Worm (Caenorhabditis elegans) whole organism, L2 larva: Measurements from ENCODE around the gene fbxa-36.

Experiments
- C34F6.9 ChIP-seq: fragments of 150-350 bp; optimal IDR thresholded peaks from 2 replicates; lab custom pipeline; 2014; ENCODE audit warnings: missing biosample characterization, missing genetic modification characterization
- F13H6.1 ChIP-seq: sonication (generic microtip); optimal IDR thresholded peaks from 2 replicates; lab custom pipeline; 2016; ENCODE audit warnings: missing genetic modification characterization, missing compliant biosample characterization
- Y55F3AM.14 ChIP-seq: fragments of 200-800 bp; sonication (Bioruptor generic); optimal IDR thresholded peaks from 2 replicates; lab custom pipeline; 2018; ENCODE audit warnings: mild to moderate bottlenecking, missing genetic modification characterization, missing compliant biosample characterization
- aly-2 ChIP-seq: fragments of 150-350 bp; optimal IDR thresholded peaks from 2 replicates; lab custom pipeline; 2014; ENCODE audit warnings: missing biosample characterization, missing genetic modification characterization
- ama-1 ChIP-seq: fragments of 150-350 bp; optimal IDR thresholded peaks from 2 replicates; lab custom pipeline; 2018; ENCODE audit warnings: inconsistent platforms
- blmp-1 ChIP-seq: sonication (generic microtip); optimal IDR thresholded peaks from 2 replicates; lab custom pipeline; 2017; ENCODE audit warnings: missing genetic modification characterization, mild to moderate bottlenecking, missing compliant biosample characterization, antibody characterized with exemption, moderate library complexity; ENCODE audit not compliant: insufficient read depth
- ceh-82 ChIP-seq: fragments of 150-350 bp; optimal IDR thresholded peaks from 2 replicates; lab custom pipeline; 2014; ENCODE audit warnings: missing biosample characterization, missing genetic modification characterization
- egl-27 ChIP-seq: sonication (generic microtip); optimal IDR thresholded peaks from 3 replicates; lab custom pipeline; 2017; ENCODE audit warnings: missing biosample characterization, missing genetic modification reagents, missing genetic modification characterization
- elt-1 ChIP-seq: fragments of 150-350 bp; optimal IDR thresholded peaks from 2 replicates; lab custom pipeline; 2014; ENCODE audit warnings: missing biosample characterization, missing genetic modification characterization
- elt-3 ChIP-seq: sonication (generic microtip); optimal IDR thresholded peaks from 2 replicates; lab custom pipeline; 2017; ENCODE audit warnings: missing biosample characterization, missing genetic modification characterization
- fos-1 ChIP-seq: fragments of 150-350 bp; optimal IDR thresholded peaks from 2 replicates; lab custom pipeline; 2014; ENCODE audit warnings: missing biosample characterization, missing genetic modification characterization
- gmeb-1 ChIP-seq: fragments of 150-350 bp; optimal IDR thresholded peaks from 2 replicates; lab custom pipeline; 2014; ENCODE audit warnings: missing biosample characterization, missing genetic modification characterization
- mbf-1 ChIP-seq: sonication (generic microtip); optimal IDR thresholded peaks from 2 replicates; lab custom pipeline; 2017; ENCODE audit warnings: missing biosample characterization, missing genetic modification characterization
- mdl-1 ChIP-seq, 2 experiments: fragments of 150-350 bp in 1 of 2; sonication (generic microtip) in 1 of 2; optimal IDR thresholded peaks; 2 replicates each; lab custom pipeline; 2017; ENCODE audit warnings: missing biosample characterization in 2 of 2, missing genetic modification characterization in 2 of 2
- nhr-10 ChIP-seq: sonication (generic microtip); optimal IDR thresholded peaks from 2 replicates; lab custom pipeline; 2017; ENCODE audit warnings: missing biosample characterization, missing genetic modification characterization
- nhr-11 ChIP-seq: fragments of 150-350 bp; optimal IDR thresholded peaks from 2 replicates; lab custom pipeline; 2014; ENCODE audit warnings: missing biosample characterization, missing genetic modification characterization
- nhr-12 ChIP-seq: fragments of 150-350 bp; optimal IDR thresholded peaks from 2 replicates; lab custom pipeline; 2014; ENCODE audit warnings: missing biosample characterization, missing genetic modification characterization
- nhr-129 ChIP-seq: fragments of 150-350 bp; optimal IDR thresholded peaks from 2 replicates; lab custom pipeline; 2014; ENCODE audit warnings: missing biosample characterization, missing genetic modification characterization
- nhr-237 ChIP-seq: fragments of 150-350 bp; optimal IDR thresholded peaks from 2 replicates; lab custom pipeline; 2014; ENCODE audit warnings: missing biosample characterization, missing genetic modification characterization
- nhr-6 ChIP-seq: fragments of 150-350 bp; optimal IDR thresholded peaks from 2 replicates; lab custom pipeline; 2014; ENCODE audit warnings: missing biosample characterization, missing genetic modification characterization
- nhr-77 ChIP-seq: fragments of 150-350 bp; optimal IDR thresholded peaks from 2 replicates; lab custom pipeline; 2014; ENCODE audit warnings: missing biosample characterization, missing genetic modification characterization
- peb-1 ChIP-seq: fragments of 150-350 bp; optimal IDR thresholded peaks from 2 replicates; lab custom pipeline; 2014; ENCODE audit warnings: missing biosample characterization, missing genetic modification characterization
- sem-4 ChIP-seq: fragments of 150-350 bp; optimal IDR thresholded peaks from 2 replicates; lab custom pipeline; 2014; ENCODE audit warnings: missing biosample characterization, missing genetic modification reagents, missing genetic modification characterization
- skn-1 ChIP-seq: sonication (generic microtip); optimal IDR thresholded peaks from 2 replicates; lab custom pipeline; 2017; ENCODE audit warnings: missing biosample characterization, missing genetic modification characterization
- sma-3 ChIP-seq: sonication (generic microtip); optimal IDR thresholded peaks from 2 replicates; lab custom pipeline; 2016; ENCODE audit warnings: missing genetic modification reagents, missing genetic modification characterization, missing compliant biosample characterization
- sma-9 ChIP-seq, 2 experiments: fragments of 150-350 bp in 1 of 2; sonication (generic microtip) in 1 of 2; optimal IDR thresholded peaks; 2 replicates each; lab custom pipeline; 2014 to 2016; ENCODE audit warnings: missing genetic modification characterization in 2 of 2, mild to moderate bottlenecking in 1 of 2, missing biosample characterization in 1 of 2, missing compliant biosample characterization in 1 of 2, missing genetic modification reagents in 1 of 2, moderate library complexity in 1 of 2
- unc-39 ChIP-seq: fragments of 150-350 bp; optimal IDR thresholded peaks from 2 replicates; lab custom pipeline; 2014; ENCODE audit warnings: missing biosample characterization, missing genetic modification characterization
- unc-55 ChIP-seq: fragments of 150-350 bp; sonication (generic microtip); optimal IDR thresholded peaks from 3 replicates; lab custom pipeline; 2014; ENCODE audit warnings: missing biosample characterization, missing genetic modification reagents, missing genetic modification characterization
- unc-62 ChIP-seq: fragments of 150-350 bp; optimal IDR thresholded peaks from 2 replicates; lab custom pipeline; 2014; ENCODE audit warnings: missing biosample characterization, missing genetic modification reagents, missing genetic modification characterization
- ztf-1 ChIP-seq: fragments of 200-800 bp; sonication (Bioruptor generic); conservative IDR thresholded peaks from 2 replicates; pipeline ENCODE4 v1.3.6; 2022; ENCODE audit warnings: missing genetic modification characterization, missing compliant biosample characterization
- ztf-11 ChIP-seq: sonication (generic microtip); optimal IDR thresholded peaks from 2 replicates; lab custom pipeline; 2017; ENCODE audit warnings: missing biosample characterization, missing genetic modification characterization

The fbxa-36 gene

ce11 chrIII:1315038-1315437 lies 22.0 kb upstream of the fbxa-36 start, which contains the start of the genes fbxa-80 and fbxa-19:
TSS of gene fbxa-80 (minus strand) at chrIII:1315210.
TSS of gene fbxa-19 (plus strand) at chrIII:1315401.
- no peak for TF ChIP-seq elt-1 (tag; lab: Kevin White, UChicago)
- peak; percentile 78 for TF ChIP-seq fos-1
- TF ChIP-seq, all 48 proteins: peak for 1

ce11 chrIII:1314283-1314682 lies 21.2 kb upstream of the fbxa-36 start:
- TF ChIP-seq aly-2 (tag; lab: Kevin White, UChicago) (no peak), unc-62 (GFP tag; lab: Kevin White, UChicago) (no peak), mbf-1 (tag; lab: Kevin White, UChicago) (no peak), gmeb-1 (tag; lab: Kevin White, UChicago) (no peak), Y55F3AM.14 (GFP tag; lab: Kevin White, UChicago) (no peak), nhr-10 (no peak), ama-1 (lab: Kevin White, UChicago) (no peak), peb-1 (tag; lab: Kevin White, UChicago) (no peak), blmp-1 (tag; lab: Kevin White, UChicago) (no peak), F13H6.1 (no peak), unc-39 (tag; lab: Kevin White, UChicago) (no peak), mdl-1 (tag; optimal IDR thresholded peaks at IDR 0.05; lab: Kevin White, UChicago) (no peak), nhr-11 (no peak), C34F6.9 (tag; lab: Kevin White, UChicago) (no peak), ztf-1 (GFP tag; lab: Robert Waterston, UW) (no peak), ztf-11 (tag; lab: Kevin White, UChicago) (no peak), sma-3 (GFP tag; lab: Kevin White, UChicago) (no peak), nhr-77 (no peak), nhr-6 (tag; lab: Kevin White, UChicago) (no peak)

- TF ChIP-seq nhr-6 (tag; lab: Kevin White, UChicago) (no peak), fos-1 (no peak), skn-1 (tag; lab: Kevin White, UChicago) (no peak), unc-55 (no peak), nhr-10 (no peak), peb-1 (tag; lab: Kevin White, UChicago) (no peak)
These were observed 18.3 kb upstream of the fbxa-36 start for ce11 chrIII:1311367-1311766.

ce11 chrIII:1308887-1309286 lies 15.9 kb upstream of the fbxa-36 start, which contains the start of gene Y82E9BL.12:
TSS of gene Y82E9BL.12 (plus strand) at chrIII:1309187.
- TF ChIP-seq nhr-6 (tag; lab: Kevin White, UChicago): no peak
- TF ChIP-seq unc-55: no peak

ce11 chrIII:1308209-1308608 lies 15.2 kb upstream of the fbxa-36 start, which contains the start of gene fbxa-79:
TSS of gene fbxa-79 (minus strand) at chrIII:1308294.
- no peak for TF ChIP-seq nhr-12 (tag; lab: Kevin White, UChicago)
- TF ChIP-seq gmeb-1 (tag; lab: Kevin White, UChicago): no peak
- TF ChIP-seq sma-9 (GFP tag; optimal IDR thresholded peaks at IDR 0.05; lab: Kevin White, UChicago): peak; percentile 13
- no peak for TF ChIP-seq sma-9 (tag; optimal IDR thresholded peaks at IDR 0.05; lab: Kevin White, UChicago)
- peak; percentile 66 for TF ChIP-seq fos-1
- TF ChIP-seq nhr-129: peak; percentile 80
- peak; percentile 13 for TF ChIP-seq unc-55

ce11 chrIII:1307333-1307732 lies 14.3 kb upstream of the fbxa-36 start:
- TF ChIP-seq gmeb-1 (tag; lab: Kevin White, UChicago) (no peak), ztf-11 (tag; lab: Kevin White, UChicago) (no peak), elt-3 (tag; lab: Kevin White, UChicago) (no peak), sem-4 (tag; lab: Kevin White, UChicago) (no peak), skn-1 (tag; lab: Kevin White, UChicago) (no peak), F13H6.1 (no peak), Y55F3AM.14 (GFP tag; lab: Kevin White, UChicago) (no peak), egl-27 (tag; lab: Kevin White, UChicago) (no peak), unc-55 (no peak), unc-62 (GFP tag; lab: Kevin White, UChicago) (no peak), mdl-1 (tag; optimal IDR thresholded peaks at IDR 0.05; lab: Kevin White, UChicago) (no peak), ceh-82 (tag; lab: Kevin White, UChicago) (no peak), nhr-129 (no peak), unc-39 (tag; lab: Kevin White, UChicago) (no peak), sma-3 (GFP tag; lab: Kevin White, UChicago) (no peak), nhr-237 (tag; lab: Kevin White, UChicago) (no peak), fos-1 (no peak), blmp-1 (tag; lab: Kevin White, UChicago) (no peak), nhr-12 (tag; lab: Kevin White, UChicago) (no peak), nhr-10 (no peak)
